Worm (Caenorhabditis elegans) whole organism, late embryonic: ENCODE data around the gene T05A8.6.

Source experiments
- C08G9.2 ChIP-seq: sonication (generic microtip); optimal IDR thresholded peaks from 2 replicates; lab custom pipeline; 2016; ENCODE audit warnings: mild to moderate bottlenecking, missing genetic modification characterization, moderate library complexity, missing compliant biosample characterization
- K02D7.2 ChIP-seq: sonication (generic microtip); optimal IDR thresholded peaks from 2 replicates; lab custom pipeline; 2017; ENCODE audit warnings: mild to moderate bottlenecking, missing genetic modification characterization, missing compliant biosample characterization
- K09A11.1 ChIP-seq: sonication (generic microtip); optimal IDR thresholded peaks from 2 replicates; lab custom pipeline; 2017; ENCODE audit warnings: antibody characterized with exemption, mild to moderate bottlenecking, missing genetic modification characterization, missing compliant biosample characterization; ENCODE audit not compliant: insufficient read depth
- T23F11.4 ChIP-seq: fragments of 200-800 bp; sonication (Bioruptor generic); optimal IDR thresholded peaks from 2 replicates; lab custom pipeline; 2018; ENCODE audit warnings: mild to moderate bottlenecking, missing genetic modification characterization, missing compliant biosample characterization
- Y22D7AL.16 ChIP-seq: sonication (generic microtip); optimal IDR thresholded peaks from 2 replicates; lab custom pipeline; 2016; ENCODE audit warnings: missing genetic modification characterization, missing compliant biosample characterization
- ceh-14 ChIP-seq: sonication (generic microtip); optimal IDR thresholded peaks from 2 replicates; lab custom pipeline; 2016; ENCODE audit warnings: missing genotype, missing genetic modification characterization, missing compliant biosample characterization
- ceh-19 ChIP-seq: fragments of 200-800 bp; sonication (Bioruptor generic); optimal IDR thresholded peaks from 2 replicates; lab custom pipeline; 2018; ENCODE audit warnings: mild to moderate bottlenecking, missing genetic modification characterization, missing compliant biosample characterization
- ceh-22 ChIP-seq: sonication (generic microtip); optimal IDR thresholded peaks from 2 replicates; lab custom pipeline; 2017; ENCODE audit warnings: missing biosample characterization, missing genetic modification characterization
- ceh-24 ChIP-seq: sonication (generic microtip); optimal IDR thresholded peaks from 2 replicates; lab custom pipeline; 2016; ENCODE audit warnings: mild to moderate bottlenecking, missing genetic modification characterization, missing compliant biosample characterization
- ceh-31 ChIP-seq: sonication (generic microtip); optimal IDR thresholded peaks from 2 replicates; lab custom pipeline; 2016; ENCODE audit warnings: missing genetic modification characterization, missing compliant biosample characterization
- ceh-34 ChIP-seq: sonication (generic microtip); optimal IDR thresholded peaks from 2 replicates; lab custom pipeline; 2016; ENCODE audit warnings: mild to moderate bottlenecking, missing genetic modification characterization, missing compliant biosample characterization
- ceh-45 ChIP-seq: fragments of 200-800 bp; sonication (Bioruptor generic); IDR thresholded peaks from 2 replicates; pipeline ENCODE4 v1.3.6; 2022; ENCODE audit warnings: missing genetic modification reagents, missing genetic modification characterization, missing compliant biosample characterization
- dmd-4 ChIP-seq: sonication (generic microtip); optimal IDR thresholded peaks from 2 replicates; lab custom pipeline; 2016; ENCODE audit warnings: borderline replicate concordance, missing genetic modification characterization, missing compliant biosample characterization
- eyg-1 ChIP-seq: sonication (generic microtip); optimal IDR thresholded peaks from 2 replicates; lab custom pipeline; 2016; ENCODE audit warnings: missing genotype, missing genetic modification characterization, missing compliant biosample characterization
- gmeb-2 ChIP-seq: sonication (generic microtip); optimal IDR thresholded peaks from 2 replicates; lab custom pipeline; 2016; ENCODE audit warnings: missing genetic modification characterization, inconsistent platforms, missing compliant biosample characterization
- hlh-13 ChIP-seq: fragments of 200-800 bp; sonication (Bioruptor generic); optimal IDR thresholded peaks from 2 replicates; lab custom pipeline; 2018; ENCODE audit warnings: mild to moderate bottlenecking, missing genetic modification characterization, missing compliant biosample characterization
- hlh-6 ChIP-seq: sonication (generic microtip); optimal IDR thresholded peaks from 2 replicates; lab custom pipeline; 2016; ENCODE audit warnings: missing genotype, missing genetic modification characterization, missing compliant biosample characterization
- hlh-8 ChIP-seq: sonication (generic microtip); optimal IDR thresholded peaks from 2 replicates; lab custom pipeline; 2016; ENCODE audit warnings: missing genotype, missing genetic modification characterization, missing compliant biosample characterization
- lin-11 ChIP-seq: fragments of 200-800 bp; sonication (Bioruptor generic); optimal IDR thresholded peaks from 2 replicates; lab custom pipeline; 2018; ENCODE audit warnings: mild to moderate bottlenecking, missing genetic modification characterization, missing compliant biosample characterization
- nfya-1 ChIP-seq: sonication (generic microtip); optimal IDR thresholded peaks from 2 replicates; lab custom pipeline; 2017; ENCODE audit warnings: missing genetic modification characterization, mild to moderate bottlenecking, missing compliant biosample characterization, antibody characterized with exemption, moderate library complexity
- nhr-11 ChIP-seq: fragments of 150-350 bp; optimal IDR thresholded peaks from 2 replicates; lab custom pipeline; 2014; ENCODE audit warnings: missing biosample characterization, missing genetic modification characterization
- npax-4 ChIP-seq: sonication (generic microtip); optimal IDR thresholded peaks from 2 replicates; lab custom pipeline; 2016; ENCODE audit warnings: missing genetic modification characterization, missing compliant biosample characterization
- odd-2 ChIP-seq: sonication (generic microtip); optimal IDR thresholded peaks from 2 replicates; lab custom pipeline; 2017; ENCODE audit warnings: antibody characterized with exemption, mild to moderate bottlenecking, missing genetic modification characterization, missing compliant biosample characterization
- pat-9 ChIP-seq: fragments of 200-800 bp; sonication (Bioruptor generic); optimal IDR thresholded peaks from 2 replicates; lab custom pipeline; 2018; ENCODE audit warnings: mild to moderate bottlenecking, missing genetic modification characterization, moderate library complexity, missing compliant biosample characterization
- pha-4 ChIP-seq: fragments of 150-350 bp; optimal IDR thresholded peaks from 2 replicates; lab custom pipeline; 2018; ENCODE audit warnings: missing biosample characterization, missing genetic modification reagents, missing genetic modification characterization
- pros-1 ChIP-seq: fragments of 150-350 bp; optimal IDR thresholded peaks from 2 replicates; lab custom pipeline; 2014; ENCODE audit warnings: missing biosample characterization, missing genetic modification reagents, missing genetic modification characterization
- ref-2 ChIP-seq: sonication (generic microtip); optimal IDR thresholded peaks from 2 replicates; lab custom pipeline; 2016; ENCODE audit warnings: missing genetic modification characterization, missing compliant biosample characterization
- sdc-2 ChIP-seq: sonication (generic microtip); optimal IDR thresholded peaks from 2 replicates; lab custom pipeline; 2016; ENCODE audit warnings: missing genotype, missing genetic modification characterization, missing compliant biosample characterization
- sox-2 ChIP-seq: fragments of 200-800 bp; sonication (Bioruptor generic); IDR thresholded peaks from 2 replicates; pipeline ENCODE4 v1.3.6; 2022; ENCODE audit warnings: missing genetic modification reagents, missing genetic modification characterization, missing compliant biosample characterization
- sox-4 ChIP-seq: sonication (generic microtip); optimal IDR thresholded peaks from 2 replicates; lab custom pipeline; 2017; ENCODE audit warnings: mild to moderate bottlenecking, missing genetic modification characterization, inconsistent platforms, missing compliant biosample characterization
- syd-9 ChIP-seq: sonication (generic microtip); optimal IDR thresholded peaks from 2 replicates; lab custom pipeline; 2016; ENCODE audit warnings: mild to moderate bottlenecking, missing genetic modification characterization, moderate library complexity, missing compliant biosample characterization
- tbx-2 ChIP-seq: sonication (generic microtip); optimal IDR thresholded peaks from 2 replicates; lab custom pipeline; 2016; ENCODE audit warnings: missing genetic modification characterization, missing compliant biosample characterization
- unc-42 ChIP-seq: sonication (generic microtip); optimal IDR thresholded peaks from 2 replicates; lab custom pipeline; 2016; ENCODE audit warnings: missing genotype, missing genetic modification characterization, missing compliant biosample characterization
- unc-55 ChIP-seq: sonication (generic microtip); optimal IDR thresholded peaks from 2 replicates; lab custom pipeline; 2017; ENCODE audit warnings: missing biosample characterization, missing genetic modification reagents, missing genetic modification characterization
- ztf-16 ChIP-seq: sonication (generic microtip); optimal IDR thresholded peaks from 2 replicates; lab custom pipeline; 2017; ENCODE audit warnings: missing genetic modification characterization, missing compliant biosample characterization

T05A8.6 gene

ce11 chrII:2739619-2740018 lies at the start of gene T05A8.6:
Gene T05A8.6, minus strand, starts transcription at chrII:2739719.
- TF ChIP-seq eyg-1 (tag; lab: Kevin White, UChicago) (no peak), nhr-11 (tag; lab: Kevin White, UChicago) (no peak), dmd-4 (tag; lab: Kevin White, UChicago) (no peak), K09A11.1 (tag; lab: Kevin White, UChicago) (no peak), ceh-34 (tag; lab: Kevin White, UChicago) (no peak), hlh-6 (tag; lab: Kevin White, UChicago) (no peak), C08G9.2 (tag; lab: Kevin White, UChicago) (no peak), hlh-8 (tag; lab: Kevin White, UChicago) (no peak), unc-42 (no peak), pha-4 (tag; lab: Kevin White, UChicago) (no peak), unc-55 (GFP tag; lab: Kevin White, UChicago) (no peak), lin-11 (tag; lab: Kevin White, UChicago) (no peak), syd-9 (tag; lab: Kevin White, UChicago) (no peak), pat-9 (tag; lab: Kevin White, UChicago) (no peak), ceh-31 (tag; lab: Kevin White, UChicago) (no peak), ref-2 (tag; lab: Kevin White, UChicago) (no peak)

DNA sequence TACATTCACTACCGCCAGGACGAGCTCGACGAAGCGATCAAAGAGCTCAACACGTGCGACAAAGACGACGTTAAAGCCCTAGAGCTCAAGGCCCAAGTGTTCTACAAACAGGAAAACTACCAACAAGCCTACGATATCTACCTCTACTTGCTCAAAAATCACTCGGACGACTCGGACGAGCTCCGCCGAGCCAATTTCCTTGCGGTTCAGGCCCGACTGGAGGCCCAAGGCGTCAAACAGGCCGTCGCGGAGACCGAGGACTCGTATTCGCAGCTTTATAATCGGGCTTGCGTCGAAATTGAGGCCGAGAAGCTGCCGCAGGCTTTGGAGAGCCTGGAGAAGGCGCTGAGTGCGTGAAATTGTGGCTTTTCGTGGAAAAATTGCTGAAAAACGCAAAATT lies 48.3 kb upstream of the T05A8.6 start:
- TF ChIP-seq hlh-13 (GFP tag; lab: Kevin White, UChicago) (no peak), nfya-1 (tag; lab: Kevin White, UChicago) (no peak), T23F11.4 (no peak), hlh-8 (tag; lab: Kevin White, UChicago) (no peak), ztf-16 (tag; lab: Kevin White, UChicago) (no peak), sdc-2 (tag; lab: Kevin White, UChicago) (no peak), pha-4 (tag; lab: Kevin White, UChicago) (no peak)

DNA sequence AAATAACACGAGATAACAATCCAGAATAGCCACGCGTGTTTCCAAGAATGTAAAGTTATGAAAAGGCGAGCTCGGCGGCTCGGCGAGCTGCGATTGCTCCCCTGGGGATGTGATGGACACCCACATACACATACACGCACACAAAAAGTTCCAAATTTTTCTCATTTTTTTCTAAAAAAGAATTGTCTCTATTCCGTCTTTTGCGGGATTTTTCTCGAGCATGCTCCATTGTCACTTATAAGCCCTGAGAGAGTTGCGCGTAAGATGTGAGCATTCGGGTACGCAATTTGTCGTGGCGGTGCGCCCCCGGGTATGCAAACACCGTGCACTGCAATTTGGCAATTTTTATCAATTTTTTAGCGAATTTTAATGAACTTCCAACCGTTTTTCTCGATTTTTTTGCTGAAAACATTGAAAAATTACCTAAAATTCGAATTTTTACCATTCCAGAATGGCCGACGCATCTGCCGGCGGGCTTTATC lies 47.6 kb upstream of the T05A8.6 start, which contains the start of the genes F08D12.12 and srpa-72:
F08D12.12 (minus strand) TSS at position 51 of the 482 bp plus-strand sequence.
srpa-72 (plus strand) TSS at position 451 of the 482 bp plus-strand sequence.
- no peak for TF ChIP-seq ceh-19 (GFP tag; lab: Kevin White, UChicago)
- TF ChIP-seq tbx-2 (tag; lab: Kevin White, UChicago) = no peak
- TF ChIP-seq syd-9 (tag; lab: Kevin White, UChicago) = no peak

DNA sequence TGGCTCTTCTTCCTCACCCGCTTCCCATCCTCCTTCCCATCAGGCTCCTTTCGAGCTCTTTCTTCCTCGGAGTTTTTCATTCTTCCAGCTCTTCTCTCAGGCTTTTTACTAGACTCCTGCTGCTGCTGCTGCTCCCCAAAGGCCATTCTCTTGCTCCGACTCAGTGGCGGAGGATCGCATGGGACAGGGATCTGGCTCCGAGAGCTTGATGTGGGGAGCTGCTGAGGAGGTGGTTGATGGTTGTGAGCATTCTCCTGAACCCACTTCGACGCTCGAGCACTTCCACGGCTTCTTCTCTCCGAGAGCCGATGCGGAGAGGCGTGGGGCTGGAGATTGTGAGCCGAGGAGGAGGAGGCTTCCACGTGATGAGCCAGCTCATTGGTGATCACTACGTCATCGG lies 46.3 kb upstream of the T05A8.6 start:
- TF ChIP-seq lin-11 (tag; lab: Kevin White, UChicago) = no peak
- peak; percentile 10 for TF ChIP-seq hlh-6 (tag; lab: Kevin White, UChicago)

DNA sequence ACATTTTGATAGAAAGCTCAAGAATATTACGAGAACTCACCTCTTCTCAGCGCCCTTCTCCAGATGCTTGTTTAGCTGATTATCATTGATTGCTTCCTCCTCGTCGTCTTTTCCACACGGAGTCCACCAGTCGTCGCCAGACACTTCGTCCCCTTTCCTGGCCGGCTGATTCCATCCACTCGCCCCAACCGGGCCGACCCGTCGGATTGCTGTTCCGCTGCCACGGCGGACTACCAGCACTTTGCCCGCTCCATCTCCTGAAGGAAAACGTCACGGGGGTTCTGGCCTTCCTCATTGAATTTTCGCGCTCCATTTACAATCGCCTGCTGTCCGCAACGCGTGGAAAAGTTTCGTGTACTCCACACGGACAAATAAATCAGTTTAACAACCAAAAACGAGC lies 43.9 kb upstream of the T05A8.6 start:
- TF ChIP-seq ceh-34 (tag; lab: Kevin White, UChicago) (no peak), sox-2 (GFP tag; lab: Robert Waterston, UW) (no peak), nfya-1 (tag; lab: Kevin White, UChicago) (no peak), hlh-8 (tag; lab: Kevin White, UChicago) (no peak), K02D7.2 (tag; lab: Kevin White, UChicago) (no peak), unc-55 (GFP tag; lab: Kevin White, UChicago) (no peak), pros-1 (tag; lab: Kevin White, UChicago) (no peak), Y22D7AL.16 (no peak), hlh-13 (GFP tag; lab: Kevin White, UChicago) (no peak), gmeb-2 (tag; lab: Kevin White, UChicago) (no peak), npax-4 (tag; lab: Kevin White, UChicago) (no peak), ceh-14 (tag; lab: Kevin White, UChicago) (no peak), ceh-22 (no peak), ceh-24 (tag; lab: Kevin White, UChicago) (no peak), ztf-16 (tag; lab: Kevin White, UChicago) (no peak), C08G9.2 (tag; lab: Kevin White, UChicago) (no peak), T23F11.4 (no peak), sox-4 (tag; lab: Kevin White, UChicago) (no peak), ceh-45 (GFP tag; lab: Robert Waterston, UW) (no peak), odd-2 (tag; lab: Kevin White, UChicago) (no peak)
